Worm (Caenorhabditis elegans) whole organism, late embryonic: ENCODE measurements around the gene Y37H2A.12.

ENCODE experiments used
- C08G9.2 ChIP-seq: sonication (generic microtip); optimal IDR thresholded peaks from 2 replicates; lab custom pipeline; 2016; ENCODE audit warnings: mild to moderate bottlenecking, missing genetic modification characterization, moderate library complexity, missing compliant biosample characterization
- C38D4.7 ChIP-seq: fragments of 200-800 bp; sonication (Bioruptor generic); optimal IDR thresholded peaks from 2 replicates; lab custom pipeline; 2018; ENCODE audit warnings: mild to moderate bottlenecking, missing genetic modification characterization, moderate library complexity, missing compliant biosample characterization
- F13H6.1 ChIP-seq: sonication (generic microtip); optimal IDR thresholded peaks from 2 replicates; lab custom pipeline; 2016; ENCODE audit warnings: missing genetic modification characterization, missing compliant biosample characterization
- T23F11.4 ChIP-seq: fragments of 200-800 bp; sonication (Bioruptor generic); optimal IDR thresholded peaks from 2 replicates; lab custom pipeline; 2018; ENCODE audit warnings: mild to moderate bottlenecking, missing genetic modification characterization, missing compliant biosample characterization
- ahr-1 ChIP-seq: sonication (generic microtip); optimal IDR thresholded peaks from 2 replicates; lab custom pipeline; 2016; ENCODE audit warnings: missing genetic modification characterization, missing compliant biosample characterization
- ama-1 ChIP-seq: fragments of 150-350 bp; optimal IDR thresholded peaks from 2 replicates; lab custom pipeline; 2014
- ceh-18 ChIP-seq: sonication (generic microtip); optimal IDR thresholded peaks from 2 replicates; lab custom pipeline; 2016; ENCODE audit warnings: missing genetic modification characterization, missing compliant biosample characterization
- ceh-19 ChIP-seq: fragments of 200-800 bp; sonication (Bioruptor generic); optimal IDR thresholded peaks from 2 replicates; lab custom pipeline; 2018; ENCODE audit warnings: mild to moderate bottlenecking, missing genetic modification characterization, missing compliant biosample characterization
- ceh-24 ChIP-seq: sonication (generic microtip); optimal IDR thresholded peaks from 2 replicates; lab custom pipeline; 2016; ENCODE audit warnings: mild to moderate bottlenecking, missing genetic modification characterization, missing compliant biosample characterization
- ceh-31 ChIP-seq: sonication (generic microtip); optimal IDR thresholded peaks from 2 replicates; lab custom pipeline; 2016; ENCODE audit warnings: missing genetic modification characterization, missing compliant biosample characterization
- ceh-34 ChIP-seq: sonication (generic microtip); optimal IDR thresholded peaks from 2 replicates; lab custom pipeline; 2016; ENCODE audit warnings: mild to moderate bottlenecking, missing genetic modification characterization, missing compliant biosample characterization
- ceh-45 ChIP-seq: fragments of 200-800 bp; sonication (Bioruptor generic); IDR thresholded peaks from 2 replicates; pipeline ENCODE4 v1.3.6; 2022; ENCODE audit warnings: missing genetic modification reagents, missing genetic modification characterization, missing compliant biosample characterization
- ceh-48 ChIP-seq: sonication (generic microtip); optimal IDR thresholded peaks from 2 replicates; lab custom pipeline; 2016; ENCODE audit warnings: missing genetic modification characterization, inconsistent platforms, missing compliant biosample characterization
- ceh-6 ChIP-seq: fragments of 200-800 bp; sonication (Bioruptor generic); optimal IDR thresholded peaks from 2 replicates; lab custom pipeline; 2018; ENCODE audit warnings: mild to moderate bottlenecking, missing genetic modification characterization, missing compliant biosample characterization
- ceh-9 ChIP-seq: sonication (generic microtip); optimal IDR thresholded peaks from 2 replicates; lab custom pipeline; 2016; ENCODE audit warnings: mild to moderate bottlenecking, missing genetic modification characterization, inconsistent platforms, missing compliant biosample characterization
- dmd-4 ChIP-seq: sonication (generic microtip); optimal IDR thresholded peaks from 2 replicates; lab custom pipeline; 2016; ENCODE audit warnings: borderline replicate concordance, missing genetic modification characterization, missing compliant biosample characterization
- elt-2 ChIP-seq: sonication (generic microtip); optimal IDR thresholded peaks from 2 replicates; lab custom pipeline; 2016; ENCODE audit warnings: missing genetic modification reagents, missing genetic modification characterization, missing compliant biosample characterization
- ets-4 ChIP-seq: sonication (generic microtip); optimal IDR thresholded peaks from 2 replicates; lab custom pipeline; 2016; ENCODE audit warnings: missing genetic modification characterization, missing compliant biosample characterization
- eyg-1 ChIP-seq: sonication (generic microtip); optimal IDR thresholded peaks from 2 replicates; lab custom pipeline; 2016; ENCODE audit warnings: missing genotype, missing genetic modification characterization, missing compliant biosample characterization
- fkh-10 ChIP-seq: fragments of 150-350 bp; optimal IDR thresholded peaks from 2 replicates; lab custom pipeline; 2014; ENCODE audit warnings: missing biosample characterization, missing genetic modification reagents, missing genetic modification characterization
- fkh-6 ChIP-seq: sonication (generic microtip); optimal IDR thresholded peaks from 2 replicates; lab custom pipeline; 2016; ENCODE audit warnings: missing genetic modification characterization, missing compliant biosample characterization
- hlh-8 ChIP-seq: sonication (generic microtip); optimal IDR thresholded peaks from 2 replicates; lab custom pipeline; 2016; ENCODE audit warnings: missing genotype, missing genetic modification characterization, missing compliant biosample characterization
- lim-6 ChIP-seq: sonication (generic microtip); optimal IDR thresholded peaks from 2 replicates; lab custom pipeline; 2016; ENCODE audit warnings: missing genetic modification characterization, missing compliant biosample characterization
- mec-3 ChIP-seq: sonication (generic microtip); optimal IDR thresholded peaks from 2 replicates; lab custom pipeline; 2016; ENCODE audit warnings: borderline replicate concordance, missing genetic modification characterization, missing compliant biosample characterization
- pqm-1 ChIP-seq: sonication (generic microtip); optimal IDR thresholded peaks from 2 replicates; lab custom pipeline; 2016; ENCODE audit warnings: missing genetic modification characterization, missing compliant biosample characterization
- pros-1 ChIP-seq: fragments of 150-350 bp; optimal IDR thresholded peaks from 2 replicates; lab custom pipeline; 2014; ENCODE audit warnings: missing biosample characterization, missing genetic modification reagents, missing genetic modification characterization
- ref-2 ChIP-seq: sonication (generic microtip); optimal IDR thresholded peaks from 2 replicates; lab custom pipeline; 2016; ENCODE audit warnings: missing genetic modification characterization, missing compliant biosample characterization
- rnt-1 ChIP-seq: sonication (generic microtip); optimal IDR thresholded peaks from 2 replicates; lab custom pipeline; 2016; ENCODE audit warnings: missing genetic modification characterization, missing compliant biosample characterization
- sdc-2 ChIP-seq: sonication (generic microtip); optimal IDR thresholded peaks from 2 replicates; lab custom pipeline; 2016; ENCODE audit warnings: missing genotype, missing genetic modification characterization, missing compliant biosample characterization
- sox-4 ChIP-seq: sonication (generic microtip); optimal IDR thresholded peaks from 2 replicates; lab custom pipeline; 2017; ENCODE audit warnings: mild to moderate bottlenecking, missing genetic modification characterization, inconsistent platforms, missing compliant biosample characterization
- syd-9 ChIP-seq: sonication (generic microtip); optimal IDR thresholded peaks from 2 replicates; lab custom pipeline; 2016; ENCODE audit warnings: mild to moderate bottlenecking, missing genetic modification characterization, moderate library complexity, missing compliant biosample characterization
- unc-3 ChIP-seq, 2 experiments: fragments of 200-800 bp in 1 of 2; sonication (Bioruptor generic) in 1 of 2; sonication (generic microtip) in 1 of 2; conservative IDR thresholded peaks in 1 of 2; optimal IDR thresholded peaks in 1 of 2; 2 replicates each; pipeline versions ENCODE4 v1.3.6 to Lab custom; 2016 to 2022; ENCODE audit warnings: missing compliant biosample characterization in 2 of 2, missing genetic modification characterization in 2 of 2, missing genetic modification reagents in 1 of 2
- unc-42 ChIP-seq: sonication (generic microtip); optimal IDR thresholded peaks from 2 replicates; lab custom pipeline; 2016; ENCODE audit warnings: missing genotype, missing genetic modification characterization, missing compliant biosample characterization
- unc-55 ChIP-seq: sonication (generic microtip); optimal IDR thresholded peaks from 2 replicates; lab custom pipeline; 2017; ENCODE audit warnings: missing biosample characterization, missing genetic modification reagents, missing genetic modification characterization
- zip-5 ChIP-seq: sonication (generic microtip); optimal IDR thresholded peaks from 2 replicates; lab custom pipeline; 2016; ENCODE audit warnings: missing genetic modification characterization, missing compliant biosample characterization
- ztf-16 ChIP-seq: sonication (generic microtip); optimal IDR thresholded peaks from 2 replicates; lab custom pipeline; 2017; ENCODE audit warnings: missing genetic modification characterization, missing compliant biosample characterization

Y37H2A.12 gene

DNA sequence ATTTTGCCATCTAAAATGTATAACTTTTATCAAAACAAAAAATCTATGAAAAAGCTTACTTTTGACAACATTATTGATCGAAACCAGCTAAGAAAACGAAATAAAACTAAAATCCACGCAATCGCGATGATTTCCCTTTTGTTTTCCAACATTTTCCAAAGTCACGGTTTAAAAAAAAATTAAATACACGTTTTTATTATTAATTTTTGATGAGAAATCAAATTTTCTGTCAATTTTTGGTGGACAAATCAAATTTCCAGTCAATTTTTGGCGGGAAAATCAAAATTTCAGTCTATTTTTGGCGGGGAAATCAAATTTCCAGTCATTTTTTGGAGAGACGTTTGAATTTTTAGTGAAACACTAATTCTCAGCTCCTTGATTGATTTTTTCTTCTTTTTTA is 33.8 kb upstream of the Y37H2A.12 start, which contains the start of gene C14A6.5:
Gene C14A6.5, minus strand, starts transcription at position 101 of the 400 bp plus-strand sequence.
- TF ChIP-seq C08G9.2 (tag; lab: Kevin White, UChicago) (no peak), ahr-1 (tag; lab: Kevin White, UChicago) (no peak), unc-42 (no peak), ceh-6 (GFP tag; lab: Kevin White, UChicago) (no peak), unc-55 (GFP tag; lab: Kevin White, UChicago) (no peak), pqm-1 (tag; lab: Kevin White, UChicago) (no peak), hlh-8 (tag; lab: Kevin White, UChicago) (no peak), ama-1 (lab: Kevin White, UChicago) (no peak), unc-3 (GFP tag; conservative IDR thresholded peaks at IDR 0.05; lab: Robert Waterston, UW) (no peak), unc-3 (tag; optimal IDR thresholded peaks at IDR 0.05; lab: Kevin White, UChicago) (no peak), elt-2 (tag; lab: Kevin White, UChicago) (no peak), ref-2 (tag; lab: Kevin White, UChicago) (no peak), ceh-9 (tag; lab: Kevin White, UChicago) (no peak), ceh-45 (GFP tag; lab: Robert Waterston, UW) (no peak), ceh-24 (tag; lab: Kevin White, UChicago) (no peak), rnt-1 (no peak), ets-4 (tag; lab: Kevin White, UChicago) (no peak)

DNA sequence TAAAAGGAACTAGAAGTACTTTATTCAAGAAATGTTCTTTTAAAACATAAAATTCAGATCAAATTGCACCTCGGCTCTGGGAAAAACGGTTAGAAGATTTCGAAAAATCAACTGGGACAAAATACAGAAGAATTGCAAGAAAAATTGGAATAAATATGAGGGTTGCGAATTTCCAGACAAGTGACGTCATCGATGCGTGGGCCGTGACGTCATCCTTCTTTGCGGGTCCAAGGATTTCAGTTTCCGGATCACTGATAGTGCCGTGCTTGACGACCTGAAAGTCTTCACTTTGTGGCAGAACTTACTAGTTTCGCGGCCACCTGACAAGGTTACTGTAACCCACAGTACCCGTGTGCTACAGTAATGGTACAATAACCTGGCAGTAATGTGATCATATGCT is 32.5 kb upstream of the Y37H2A.12 start:
- no peak for TF ChIP-seq unc-3 (GFP tag; conservative IDR thresholded peaks at IDR 0.05; lab: Robert Waterston, UW)
- TF ChIP-seq unc-3 (tag; optimal IDR thresholded peaks at IDR 0.05; lab: Kevin White, UChicago) = no peak
- no peak for TF ChIP-seq hlh-8 (tag; lab: Kevin White, UChicago)
- TF ChIP-seq C38D4.7 (GFP tag; lab: Kevin White, UChicago) = no peak
- TF ChIP-seq eyg-1 (tag; lab: Kevin White, UChicago) = no peak
- TF ChIP-seq ceh-34 (tag; lab: Kevin White, UChicago) = no peak
- TF ChIP-seq ztf-16 = no peak
- no peak for TF ChIP-seq ceh-6 (GFP tag; lab: Kevin White, UChicago)
- TF ChIP-seq zip-5 (tag; lab: Kevin White, UChicago) = no peak
- TF ChIP-seq ref-2 (tag; lab: Kevin White, UChicago) = no peak
- no peak for TF ChIP-seq pros-1
- no peak for TF ChIP-seq ets-4 (tag; lab: Kevin White, UChicago)
- no peak for TF ChIP-seq mec-3 (tag; lab: Kevin White, UChicago)
- no peak for TF ChIP-seq ceh-19 (GFP tag; lab: Kevin White, UChicago)
- TF ChIP-seq sox-4 (tag; lab: Kevin White, UChicago) = no peak
- TF ChIP-seq ceh-9 (tag; lab: Kevin White, UChicago) = no peak
- no peak for TF ChIP-seq syd-9 (tag; lab: Kevin White, UChicago)
- TF ChIP-seq ceh-48 (tag; lab: Kevin White, UChicago) = no peak
- no peak for TF ChIP-seq lim-6 (tag; lab: Kevin White, UChicago)
- no peak for TF ChIP-seq C08G9.2 (tag; lab: Kevin White, UChicago)

DNA sequence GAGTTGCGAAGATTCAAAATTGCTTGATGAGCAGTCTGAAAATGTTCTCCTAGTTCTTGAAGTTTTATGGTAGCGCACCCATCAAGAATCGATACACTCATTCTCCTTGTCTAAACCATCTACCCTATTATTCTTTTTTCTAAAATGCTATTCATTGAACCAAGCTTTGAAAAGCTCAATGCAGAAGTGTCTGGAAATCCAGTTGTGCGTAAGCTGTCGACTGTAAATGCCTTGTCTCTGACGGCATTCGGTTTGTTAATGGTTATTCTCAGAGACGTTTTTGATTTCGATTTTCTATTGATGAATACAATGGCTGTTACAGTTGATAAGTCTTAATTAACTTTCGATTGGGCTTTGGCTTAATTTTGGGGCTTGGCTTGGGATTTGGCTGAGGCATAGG is 31.6 kb upstream of the Y37H2A.12 start, which contains the start of gene C14A6.12:
Gene C14A6.12, minus strand, starts transcription at position 101 of the 400 bp plus-strand sequence.
- TF ChIP-seq dmd-4 (tag; lab: Kevin White, UChicago) (no peak), sdc-2 (no peak), F13H6.1 (tag; lab: Kevin White, UChicago) (no peak), ahr-1 (tag; lab: Kevin White, UChicago) (no peak), fkh-10 (GFP tag; lab: Kevin White, UChicago) (no peak), T23F11.4 (no peak)
- TF ChIP-seq, all 69 proteins: peak for 0

DNA sequence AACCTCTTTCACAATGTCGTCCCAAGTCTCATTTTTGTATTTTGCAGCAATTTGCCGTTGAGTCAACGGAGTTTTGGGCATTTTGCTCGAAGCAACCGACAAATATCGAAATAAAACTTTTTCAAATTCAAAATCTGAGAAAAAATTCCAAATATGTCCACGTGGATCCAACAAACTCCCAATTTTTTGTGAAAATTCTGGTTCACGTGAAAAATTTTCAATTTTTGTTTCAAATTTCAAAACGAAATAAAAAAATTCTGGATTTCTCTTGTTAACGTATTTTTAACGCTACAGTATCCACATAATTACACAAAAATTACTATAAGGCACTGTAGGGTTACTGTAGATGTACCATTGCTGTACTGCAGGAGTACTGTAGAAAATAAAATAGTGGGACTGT is 30.3 kb upstream of the Y37H2A.12 start, which contains the start of gene C14A6.13:
Gene C14A6.13, minus strand, starts transcription at position 101 of the 400 bp plus-strand sequence.
- TF ChIP-seq C08G9.2 (tag; lab: Kevin White, UChicago) (no peak), rnt-1 (no peak), fkh-6 (no peak), ahr-1 (tag; lab: Kevin White, UChicago) (no peak), sox-4 (tag; lab: Kevin White, UChicago) (no peak), T23F11.4 (no peak), ceh-6 (GFP tag; lab: Kevin White, UChicago) (no peak), mec-3 (tag; lab: Kevin White, UChicago) (no peak), dmd-4 (tag; lab: Kevin White, UChicago) (no peak), ceh-48 (tag; lab: Kevin White, UChicago) (no peak), ceh-31 (no peak), ceh-18 (tag; lab: Kevin White, UChicago) (no peak)
